Worm (Caenorhabditis elegans): Measurements from ENCODE around the gene srh-74.

ce11 chrV:11034748-11035147 lies 13.8 kb downstream of the srh-74 start, which contains the start of gene pptr-2:
- TF ChIP-seq egl-44 (GFP tag; IDR thresholded peaks at IDR 0.05) = no peak
- no peak for TF ChIP-seq ztf-28 (GFP tag; IDR thresholded peaks at IDR 0.05)
- no peak for TF ChIP-seq madf-6 (GFP tag; IDR thresholded peaks at IDR 0.05)
- no peak for TF ChIP-seq F57A8.1 (GFP tag; optimal IDR thresholded peaks at IDR 0.05)
- no peak for TF ChIP-seq nfya-1 (tag; optimal IDR thresholded peaks at IDR 0.05; ENCODE audit: borderline replicate concordance, insufficient read depth)
- TF ChIP-seq C17E4.6 (GFP tag; IDR thresholded peaks at IDR 0.05) = no peak
- no peak for TF ChIP-seq rpc-1 (optimal IDR thresholded peaks at IDR 0.05)
- TF ChIP-seq rpc-1 (tag; optimal IDR thresholded peaks at IDR 0.05) = no peak
